Worm (Caenorhabditis elegans): ENCODE results near the gene lmd-4.

ce11 chrV:7274992-7275391, 45.8 kb downstream of the lmd-4 start, which contains the start of gene C13A2.10:
- TF ChIP-seq F39B2.1 (GFP tag; IDR thresholded peaks at IDR 0.05) (no peak), ets-4 (GFP tag; optimal IDR thresholded peaks at IDR 0.05) (no peak)

Data from whole organism, young adult.